Worm (Caenorhabditis elegans) whole organism, young adult: ENCODE results near the gene F37C12.14.

Experiments used
- B0336.3 ChIP-seq: fragments of 200-800 bp; sonication (Bioruptor generic); IDR thresholded peaks from 2 replicates; pipeline ENCODE4 v1.3.6; 2022; ENCODE audit warnings: missing genetic modification characterization, missing compliant biosample characterization
- F33H1.4 ChIP-seq: fragments of 200-800 bp; sonication (Bioruptor generic); IDR thresholded peaks from 2 replicates; pipeline ENCODE4 v1.3.6; 2022; ENCODE audit warnings: missing genetic modification reagents, missing genetic modification characterization, missing compliant biosample characterization
- F49E8.2 ChIP-seq: sonication (generic microtip); optimal IDR thresholded peaks from 3 replicates; lab custom pipeline; 2017; ENCODE audit warnings: missing genetic modification characterization, mild to moderate bottlenecking, missing compliant biosample characterization, antibody characterized with exemption, moderate library complexity; ENCODE audit not compliant: insufficient read depth
- F57A8.1 ChIP-seq: fragments of 200-800 bp; sonication (Bioruptor generic); optimal IDR thresholded peaks from 2 replicates; lab custom pipeline; 2018; ENCODE audit warnings: mild to moderate bottlenecking, missing genetic modification characterization, moderate library complexity, missing compliant biosample characterization
- K12H6.12 ChIP-seq: fragments of 200-800 bp; sonication (Bioruptor generic); optimal IDR thresholded peaks from 2 replicates; lab custom pipeline; 2018; ENCODE audit warnings: mild to moderate bottlenecking, missing genetic modification characterization, missing compliant biosample characterization
- Y53G8AR.9 ChIP-seq: fragments of 200-800 bp; sonication (Bioruptor generic); conservative IDR thresholded peaks from 2 replicates; pipeline ENCODE4 v1.3.6; 2022; ENCODE audit warnings: missing genetic modification reagents, missing genetic modification characterization, missing compliant biosample characterization
- Y95B8A.8 ChIP-seq: fragments of 200-800 bp; sonication (Bioruptor generic); IDR thresholded peaks from 2 replicates; pipeline ENCODE4 v1.3.6; 2022; ENCODE audit warnings: missing genetic modification reagents, missing genetic modification characterization, missing compliant biosample characterization
- ama-1 ChIP-seq, 3 experiments: fragments of 150-350 bp in 1 of 3; sonication (generic microtip) in 2 of 3; optimal IDR thresholded peaks; 2 replicates each; lab custom pipeline; 2014 to 2018; ENCODE audit warnings: missing biosample characterization in 2 of 3, missing genetic modification characterization in 2 of 3, missing genetic modification reagents in 2 of 3
- athp-1 ChIP-seq: sonication (generic microtip); optimal IDR thresholded peaks from 2 replicates; lab custom pipeline; 2017; ENCODE audit warnings: mild to moderate bottlenecking, missing genetic modification characterization, missing compliant biosample characterization
- attf-3 ChIP-seq: fragments of 200-800 bp; sonication (Bioruptor generic); conservative IDR thresholded peaks from 2 replicates; pipeline ENCODE4 v1.3.6; 2022; ENCODE audit warnings: missing genetic modification reagents, missing genetic modification characterization, missing compliant biosample characterization
- attf-6 ChIP-seq: fragments of 200-800 bp; sonication (Bioruptor generic); IDR thresholded peaks from 2 replicates; pipeline ENCODE4 v1.3.6; 2022; ENCODE audit warnings: missing genetic modification reagents, missing genetic modification characterization, missing compliant biosample characterization
- cebp-2 ChIP-seq: fragments of 200-800 bp; sonication (Bioruptor generic); IDR thresholded peaks from 2 replicates; pipeline ENCODE4 v1.3.6; 2022; ENCODE audit warnings: missing genetic modification characterization, missing compliant biosample characterization
- ceh-100 ChIP-seq: fragments of 200-800 bp; sonication (Bioruptor generic); IDR thresholded peaks from 2 replicates; pipeline ENCODE4 v1.3.6; 2022; ENCODE audit warnings: missing genetic modification reagents, missing genetic modification characterization, missing compliant biosample characterization
- dox-1 ChIP-seq: fragments of 200-800 bp; sonication (Bioruptor generic); IDR thresholded peaks from 2 replicates; pipeline ENCODE4 v1.3.6; 2022; ENCODE audit warnings: missing genetic modification reagents, missing genetic modification characterization, missing compliant biosample characterization
- egl-44 ChIP-seq: fragments of 200-800 bp; sonication (Bioruptor generic); IDR thresholded peaks from 2 replicates; pipeline ENCODE4 v1.3.6; 2022; ENCODE audit warnings: missing genetic modification reagents, missing genetic modification characterization, missing compliant biosample characterization
- ekl-4 ChIP-seq: fragments of 200-800 bp; sonication (Bioruptor generic); IDR thresholded peaks from 2 replicates; pipeline ENCODE4 v1.3.6; 2022; ENCODE audit warnings: missing genetic modification reagents, missing genetic modification characterization, missing compliant biosample characterization
- hmg-1.2 ChIP-seq: fragments of 200-800 bp; sonication (Bioruptor generic); IDR thresholded peaks from 2 replicates; pipeline ENCODE4 v1.3.6; 2022; ENCODE audit warnings: missing genetic modification reagents, missing genetic modification characterization, missing compliant biosample characterization
- hmg-20 ChIP-seq: fragments of 200-800 bp; sonication (Bioruptor generic); IDR thresholded peaks from 2 replicates; pipeline ENCODE4 v1.3.6; 2022; ENCODE audit warnings: missing genetic modification reagents, missing genetic modification characterization, missing compliant biosample characterization
- hrde-1 ChIP-seq: sonication (generic microtip); optimal IDR thresholded peaks from 2 replicates; lab custom pipeline; 2016; ENCODE audit warnings: missing genetic modification characterization, mild to moderate bottlenecking, missing compliant biosample characterization, moderate library complexity, missing genotype, missing genetic modification reagents, borderline replicate concordance
- hsf-1 ChIP-seq: fragments of 200-800 bp; sonication (Bioruptor generic); IDR thresholded peaks from 2 replicates; pipeline ENCODE4 v1.3.6; 2022; ENCODE audit warnings: missing genetic modification reagents, missing genetic modification characterization, missing compliant biosample characterization
- lin-26 ChIP-seq: fragments of 200-800 bp; sonication (Bioruptor generic); IDR thresholded peaks from 2 replicates; pipeline ENCODE4 v1.3.6; 2022; ENCODE audit warnings: missing genetic modification reagents, missing genetic modification characterization, missing compliant biosample characterization
- lin-40 ChIP-seq: sonication (generic microtip); optimal IDR thresholded peaks from 2 replicates; lab custom pipeline; 2016; ENCODE audit warnings: missing genetic modification characterization, mild to moderate bottlenecking, missing compliant biosample characterization, missing genotype, missing genetic modification reagents
- lin-54 ChIP-seq: fragments of 200-800 bp; sonication (Bioruptor generic); optimal IDR thresholded peaks from 2 replicates; lab custom pipeline; 2018; ENCODE audit warnings: mild to moderate bottlenecking, missing genetic modification characterization, missing compliant biosample characterization
- lsl-1 ChIP-seq: fragments of 200-800 bp; sonication (Bioruptor generic); optimal IDR thresholded peaks from 2 replicates; lab custom pipeline; 2018; ENCODE audit warnings: mild to moderate bottlenecking, missing genetic modification characterization, moderate library complexity, missing compliant biosample characterization
- madf-10 ChIP-seq: sonication (generic microtip); optimal IDR thresholded peaks from 2 replicates; lab custom pipeline; 2016; ENCODE audit warnings: mild to moderate bottlenecking, missing genetic modification characterization, missing compliant biosample characterization
- madf-3 ChIP-seq: fragments of 200-800 bp; sonication (Bioruptor generic); IDR thresholded peaks from 2 replicates; pipeline ENCODE4 v1.3.6; 2022; ENCODE audit warnings: missing genetic modification reagents, missing genetic modification characterization, missing compliant biosample characterization
- madf-6 ChIP-seq: fragments of 200-800 bp; sonication (Bioruptor generic); IDR thresholded peaks from 2 replicates; pipeline ENCODE4 v1.3.6; 2022; ENCODE audit warnings: missing genetic modification reagents, missing genetic modification characterization, missing compliant biosample characterization
- mel-28 ChIP-seq: sonication (generic microtip); optimal IDR thresholded peaks from 2 replicates; lab custom pipeline; 2016; ENCODE audit warnings: borderline replicate concordance, mild to moderate bottlenecking, missing genetic modification characterization, missing compliant biosample characterization
- mes-4 ChIP-seq: sonication (generic microtip); optimal IDR thresholded peaks from 2 replicates; lab custom pipeline; 2016; ENCODE audit warnings: missing genotype, missing genetic modification characterization, missing compliant biosample characterization
- nfya-1 ChIP-seq: sonication (generic microtip); optimal IDR thresholded peaks from 2 replicates; lab custom pipeline; 2017; ENCODE audit warnings: antibody characterized with exemption, missing compliant biosample characterization, missing genetic modification characterization, borderline replicate concordance; ENCODE audit not compliant: insufficient read depth
- nfyb-1 ChIP-seq: fragments of 200-800 bp; sonication (Bioruptor generic); IDR thresholded peaks from 2 replicates; pipeline ENCODE4 v1.3.6; 2022; ENCODE audit warnings: missing genetic modification reagents, missing genetic modification characterization, missing compliant biosample characterization
- nhr-80 ChIP-seq: sonication (generic microtip); optimal IDR thresholded peaks from 2 replicates; lab custom pipeline; 2016; ENCODE audit warnings: missing genetic modification characterization, missing compliant biosample characterization
- pbrm-1 ChIP-seq: fragments of 200-800 bp; sonication (Bioruptor generic); IDR thresholded peaks from 2 replicates; pipeline ENCODE4 v1.3.6; 2022; ENCODE audit warnings: missing genetic modification reagents, missing genetic modification characterization, missing compliant biosample characterization
- rcor-1 ChIP-seq: fragments of 200-800 bp; sonication (Bioruptor generic); IDR thresholded peaks from 2 replicates; pipeline ENCODE4 v1.3.6; 2022; ENCODE audit warnings: missing genetic modification reagents, missing genetic modification characterization, missing compliant biosample characterization
- rec-8 ChIP-seq, 2 experiments: sonication (generic microtip); optimal IDR thresholded peaks; 2 replicates each; lab custom pipeline; 2016; ENCODE audit warnings: mild to moderate bottlenecking in 2 of 2, missing genetic modification characterization in 2 of 2, missing genetic modification reagents in 2 of 2, missing genotype in 2 of 2, missing biosample characterization in 1 of 2, missing compliant biosample characterization in 1 of 2, moderate library complexity in 1 of 2
- snpc-1.1 ChIP-seq: sonication (generic microtip); optimal IDR thresholded peaks from 2 replicates; lab custom pipeline; 2017; ENCODE audit warnings: missing genetic modification characterization, mild to moderate bottlenecking, missing compliant biosample characterization, antibody characterized with exemption, moderate library complexity, missing genotype, missing genetic modification reagents; ENCODE audit not compliant: insufficient read depth
- snpc-3.4 ChIP-seq: sonication (generic microtip); optimal IDR thresholded peaks from 2 replicates; lab custom pipeline; 2017; ENCODE audit warnings: missing genetic modification characterization, mild to moderate bottlenecking, missing compliant biosample characterization, antibody characterized with exemption, moderate library complexity, missing genotype, missing genetic modification reagents
- snpc-4 ChIP-seq, 5 experiments: fragments of 150-350 bp in 1 of 5; sonication (generic microtip) in 4 of 5; optimal IDR thresholded peaks; 2 replicates each; lab custom pipeline; 2014 to 2018; ENCODE audit warnings: missing genetic modification characterization in 5 of 5, missing biosample characterization in 3 of 5, antibody characterized with exemption in 2 of 5, mild to moderate bottlenecking in 2 of 5, missing compliant biosample characterization in 2 of 5, missing genotype in 2 of 5, moderate library complexity in 2 of 5, missing genetic modification reagents in 1 of 5
- tbp1 ChIP-seq: fragments of 200-800 bp; sonication (Bioruptor generic); optimal IDR thresholded peaks from 2 replicates; lab custom pipeline; 2018; ENCODE audit warnings: mild to moderate bottlenecking, missing genetic modification characterization, missing compliant biosample characterization
- tbx-9 ChIP-seq: sonication (generic microtip); optimal IDR thresholded peaks from 2 replicates; lab custom pipeline; 2016; ENCODE audit warnings: borderline replicate concordance, missing genetic modification characterization, inconsistent platforms, missing compliant biosample characterization
- tlf-1 ChIP-seq: fragments of 200-800 bp; sonication (Bioruptor generic); optimal IDR thresholded peaks from 2 replicates; lab custom pipeline; 2018; ENCODE audit warnings: mild to moderate bottlenecking, missing genetic modification characterization, missing compliant biosample characterization
- xnd-1 ChIP-seq: sonication (generic microtip); optimal IDR thresholded peaks from 2 replicates; lab custom pipeline; 2016; ENCODE audit warnings: missing genotype, missing genetic modification reagents, missing genetic modification characterization, missing compliant biosample characterization
- zim-3 ChIP-seq: sonication (generic microtip); optimal IDR thresholded peaks from 2 replicates; lab custom pipeline; 2017; ENCODE audit warnings: mild to moderate bottlenecking, missing genetic modification characterization, moderate library complexity, missing compliant biosample characterization

The F37C12.14 gene

DNA sequence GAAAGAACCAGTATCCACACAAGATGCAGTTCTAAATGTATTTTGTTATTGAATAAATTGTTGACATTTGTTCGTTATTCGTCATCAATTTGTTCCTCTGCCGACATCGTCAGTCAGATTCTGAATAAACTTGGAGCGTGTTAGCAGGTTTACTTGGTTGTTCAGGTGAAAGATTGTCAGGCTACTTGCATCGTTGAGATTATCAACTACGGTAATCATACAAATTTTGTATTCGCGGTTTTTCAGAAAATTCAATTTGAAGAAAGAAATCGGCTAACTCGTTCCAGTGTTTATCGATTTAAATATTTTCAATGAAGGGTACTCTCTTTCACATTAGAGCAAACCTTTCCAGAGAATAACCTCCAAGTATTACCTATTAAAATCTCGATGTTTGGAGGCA, 24.3 kb upstream of the F37C12.14 start, which contains the start of gene R151.2:
Gene R151.2, plus strand, starts transcription at position 247 of the 400 bp plus-strand sequence.
- TF ChIP-seq K12H6.12 (tag; lab: Kevin White, UChicago) (no peak), snpc-4 (GFP tag; optimal IDR thresholded peaks at IDR 0.05; lab: Kevin White, UChicago) (no peak), snpc-4 (tag; optimal IDR thresholded peaks at IDR 0.05; lab: Kevin White, UChicago) (peak in 1 of 4 experiments; percentile 3), nfyb-1 (GFP tag; lab: Robert Waterston, UW) (0 out of 2 replicates have a peak, but pooled peaks have one; percentile 47), rcor-1 (GFP tag; lab: Robert Waterston, UW) (no peak; the same call in 1 of the 2 replicates), snpc-3.4 (tag; lab: Kevin White, UChicago) (peak; percentile 37), B0336.3 (GFP tag; lab: Robert Waterston, UW) (peak; percentile 54), tlf-1 (peak; percentile 36), hsf-1 (0 out of 2 replicates have a peak, but pooled peaks have one; percentile 5), Y53G8AR.9 (GFP tag; lab: Robert Waterston, UW) (0 out of 2 replicates have a peak, but pooled peaks have one; percentile 26), hmg-20 (no peak), athp-1 (peak; percentile 12), ceh-100 (peak; percentile 24; the same call in 1 of the 2 replicates), mel-28 (no peak), dox-1 (GFP tag; lab: Robert Waterston, UW) (0 out of 2 replicates have a peak, but pooled peaks have one; percentile 12), F49E8.2 (tag; lab: Kevin White, UChicago) (peak; percentile 57), ekl-4 (peak; percentile 45; the same call in 1 of the 2 replicates), hrde-1 (tag; lab: Kevin White, UChicago) (peak; percentile 77), madf-6 (0 out of 2 replicates have a peak, but pooled peaks have one; percentile 28), ama-1 (optimal IDR thresholded peaks at IDR 0.05; lab: Kevin White, UChicago) (no peak), ama-1 (GFP tag; optimal IDR thresholded peaks at IDR 0.05; lab: Kevin White, UChicago) (peak in 1 of 2 experiments; percentile 61), Y95B8A.8 (GFP tag; lab: Robert Waterston, UW) (no peak), lsl-1 (GFP tag; lab: Kevin White, UChicago) (peak; percentile 42), attf-6 (GFP tag; lab: Robert Waterston, UW) (peak; percentile 60), lin-54 (peak; percentile 53), attf-3 (GFP tag; lab: Robert Waterston, UW) (no peak), lin-26 (0 out of 2 replicates have a peak, but pooled peaks have one; percentile 39), rec-8 (tag; optimal IDR thresholded peaks at IDR 0.05; lab: Kevin White, UChicago) (peak in 1 of 2 experiments; percentile 4), F57A8.1 (peak; percentile 6), egl-44 (0 out of 2 replicates have a peak, but pooled peaks have one; percentile 35), madf-3 (GFP tag; lab: Robert Waterston, UW) (peak; percentile 62; the same call in 1 of the 2 replicates), zim-3 (tag; lab: Kevin White, UChicago) (no peak), F33H1.4 (GFP tag; lab: Robert Waterston, UW) (peak; percentile 38), hmg-1.2 (peak; percentile 24; the same call in 1 of the 2 replicates)

DNA sequence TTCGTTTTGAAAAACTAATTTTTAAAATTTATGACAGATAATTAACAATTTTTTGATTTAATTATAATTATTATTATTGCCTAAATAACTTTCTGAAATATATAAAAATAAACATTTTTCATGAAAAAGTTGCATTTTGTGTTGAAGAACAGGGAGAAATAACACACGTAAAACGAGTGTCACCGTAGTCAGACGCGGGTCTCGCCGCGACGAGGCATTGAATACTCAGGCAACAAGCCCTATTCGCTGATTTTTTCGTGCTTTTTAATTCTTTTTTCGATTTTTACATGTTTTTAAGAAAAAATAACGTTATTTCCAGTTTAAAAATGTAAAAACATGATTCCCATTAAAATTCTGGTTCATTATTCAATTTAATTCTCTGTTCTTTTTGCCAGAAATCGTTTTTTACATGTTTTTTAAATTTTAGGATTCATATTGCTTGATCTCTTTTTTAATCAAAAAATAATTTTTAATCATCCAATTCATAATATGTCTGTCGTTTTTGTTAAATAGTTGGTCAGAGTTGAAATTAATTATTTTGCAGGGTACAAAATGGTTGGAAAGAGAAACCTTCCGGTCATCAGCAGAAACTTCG, 22.6 kb upstream of the F37C12.14 start, which contains the start of gene rpl-6:
Gene rpl-6, plus strand, starts transcription at position 545 of the 595 bp plus-strand sequence.
- TF ChIP-seq pbrm-1 (GFP tag; lab: Robert Waterston, UW) (peak; percentile 72), tbp1 (GFP tag; lab: Kevin White, UChicago) (peak; percentile 57), mel-28 (no peak), xnd-1 (peak; percentile 1), hmg-1.2 (peak; percentile 86), snpc-1.1 (tag; lab: Kevin White, UChicago) (peak; percentile 37), lin-54 (peak; percentile 80), nfya-1 (tag; lab: Kevin White, UChicago) (no peak), tbx-9 (no peak), nhr-80 (tag; lab: Kevin White, UChicago) (peak; percentile 32), cebp-2 (no peak), madf-10 (peak; percentile 4), ekl-4 (peak; percentile 86), madf-6 (peak; percentile 83), ceh-100 (peak; percentile 29; the same call in 1 of the 2 replicates), lin-40 (tag; lab: Kevin White, UChicago) (peak; percentile 68), F49E8.2 (tag; lab: Kevin White, UChicago) (peak; percentile 47), madf-3 (GFP tag; lab: Robert Waterston, UW) (peak; percentile 84), mes-4 (tag; lab: Kevin White, UChicago) (no peak), K12H6.12 (tag; lab: Kevin White, UChicago) (peak; percentile 8)
